Fruit fly (Drosophila melanogaster) whole organism: ENCODE results near the gene dikar.
A peak's percentile ranks its signal among the peaks of the same experiment; 100 is the strongest.

Source experiments
- CG8478 ChIP-seq: fragments of >200 bp; optimal IDR thresholded peaks from 2 replicates; lab custom pipeline; 2018; ENCODE audit warnings: inconsistent platforms
- Dll ChIP-seq: fragments of >200 bp; optimal IDR thresholded peaks from 2 replicates; lab custom pipeline; 2017
- EcR ChIP-seq, 2 experiments: fragments of >200 bp; optimal IDR thresholded peaks; 2 replicates each; lab custom pipeline; 2017; ENCODE audit warnings: missing biosample characterization in 2 of 2, missing genetic modification characterization in 2 of 2, missing genetic modification reagents in 2 of 2
- pan ChIP-seq: fragments of >200 bp; optimal IDR thresholded peaks from 2 replicates; lab custom pipeline; 2017
- psq ChIP-seq: fragments of >200 bp; optimal IDR thresholded peaks from 2 replicates; lab custom pipeline; 2017
- usp ChIP-seq: fragments of >200 bp; optimal IDR thresholded peaks from 2 replicates; lab custom pipeline; 2017; ENCODE audit warnings: missing biosample characterization, missing genetic modification characterization, mixed read lengths

The dikar gene

dm6 chr3L:6764535-6765187 is 21.7 kb upstream of the dikar start:
- TF ChIP-seq usp (no peak), Dll (lab: Kevin White, UChicago) (no peak), psq (lab: Kevin White, UChicago) (no peak), CG8478 (lab: Kevin White, UChicago) (no peak)

DNA sequence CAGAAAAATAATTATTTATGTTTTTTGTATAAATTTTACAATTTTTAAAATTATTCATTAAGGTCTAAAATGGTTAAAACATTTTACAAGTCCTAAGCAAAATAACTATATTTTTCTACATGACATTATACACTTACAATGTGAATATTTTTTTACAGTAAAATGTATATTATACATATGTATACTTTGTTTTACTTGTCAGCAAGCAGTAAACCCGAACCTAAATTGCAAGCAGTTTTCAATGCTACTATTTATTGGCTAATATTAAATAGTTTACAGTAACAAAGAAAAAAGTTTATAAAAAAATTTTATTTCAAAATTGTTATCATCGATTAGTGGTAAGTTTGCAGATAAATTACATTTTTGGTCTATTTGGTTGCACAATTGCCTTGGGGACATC is 20.9 kb upstream of the dikar start:
- no peak for TF ChIP-seq Dll (lab: Kevin White, UChicago)
- TF ChIP-seq CG8478 (lab: Kevin White, UChicago) = no peak
- TF ChIP-seq psq (lab: Kevin White, UChicago) = no peak
- no peak for TF ChIP-seq EcR (GFP tag; optimal IDR thresholded peaks at IDR 0.05; lab: Kevin White, UChicago)
- TF ChIP-seq pan (lab: Kevin White, UChicago) = no peak
- TF ChIP-seq usp = no peak

- TF ChIP-seq CG8478 (lab: Kevin White, UChicago) = no peak
- TF ChIP-seq usp = no peak
- no peak for TF ChIP-seq EcR (GFP tag; optimal IDR thresholded peaks at IDR 0.05; lab: Kevin White, UChicago)
- TF ChIP-seq Dll (lab: Kevin White, UChicago) = no peak
Measured at dm6 chr3L:6763146-6763545, 20.2 kb upstream of the dikar start, which contains the start of gene Rsph3. Rsph3 (minus strand) TSS chr3L:6763246.

- TF ChIP-seq usp (no peak), CG8478 (lab: Kevin White, UChicago) (no peak), EcR (GFP tag; optimal IDR thresholded peaks at IDR 0.05; lab: Kevin White, UChicago) (no peak), psq (lab: Kevin White, UChicago) (no peak), Dll (lab: Kevin White, UChicago) (no peak), pan (lab: Kevin White, UChicago) (no peak)
Measured at dm6 chr3L:6756197-6756736, 13.3 kb upstream of the dikar start, which contains the start of gene Ist1. Ist1 (minus strand) TSS chr3L:6756497.

DNA sequence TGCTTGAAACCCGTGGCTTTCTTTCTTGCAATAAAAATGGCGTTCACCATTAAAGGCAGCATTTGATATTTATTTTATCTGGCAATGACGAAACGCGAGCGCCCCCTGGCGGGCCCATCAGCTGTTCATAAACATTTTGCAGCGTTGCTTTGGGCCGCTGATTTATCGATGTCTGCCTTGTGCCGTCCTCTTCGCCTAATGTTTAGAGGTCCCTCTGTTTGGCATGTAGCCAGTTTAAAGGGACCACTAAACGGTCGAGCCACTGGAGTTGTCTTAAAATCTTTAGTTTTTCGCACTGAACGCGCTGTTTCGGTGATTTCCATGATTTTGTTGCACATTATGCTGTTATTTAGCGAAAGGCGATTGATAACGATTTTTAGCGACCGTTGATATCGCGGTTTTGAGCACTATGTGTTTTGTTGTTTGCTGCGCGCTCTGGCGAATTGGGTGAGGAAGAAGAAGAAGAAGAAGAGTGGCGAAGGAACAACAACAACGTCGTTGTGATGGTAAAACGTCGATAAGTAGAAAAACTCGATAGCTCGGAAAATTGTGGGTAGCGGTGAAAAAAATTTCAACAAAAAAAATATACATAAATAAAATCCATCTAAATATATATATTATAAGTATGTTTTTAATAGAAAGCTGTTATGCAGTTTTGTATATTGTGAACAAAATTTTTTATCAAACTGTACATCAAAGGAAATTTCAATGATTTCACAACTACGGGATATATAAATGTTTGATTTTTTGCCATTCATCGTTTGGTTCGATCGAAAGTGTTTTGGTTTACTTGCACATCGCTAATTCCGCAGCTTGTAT is 9.5 kb upstream of the dikar start, which contains the start of the genes velo and Sbds:
TSS of gene velo (minus strand) at position 475 of the 819 bp plus-strand sequence.
TSS of gene Sbds (plus strand) at position 636 of the 819 bp plus-strand sequence.
- TF ChIP-seq psq (lab: Kevin White, UChicago) (peak; percentile 22), CG8478 (lab: Kevin White, UChicago) (no peak)

dm6 chr3L:6750835-6751234 is 7.9 kb upstream of the dikar start:
- TF ChIP-seq psq (lab: Kevin White, UChicago) = no peak
- no peak for TF ChIP-seq CG8478 (lab: Kevin White, UChicago)
- no peak for TF ChIP-seq Dll (lab: Kevin White, UChicago)
- TF ChIP-seq usp = no peak
- TF ChIP-seq EcR (GFP tag; optimal IDR thresholded peaks at IDR 0.05; lab: Kevin White, UChicago) = no peak
- TF ChIP-seq pan (lab: Kevin White, UChicago) = no peak

DNA sequence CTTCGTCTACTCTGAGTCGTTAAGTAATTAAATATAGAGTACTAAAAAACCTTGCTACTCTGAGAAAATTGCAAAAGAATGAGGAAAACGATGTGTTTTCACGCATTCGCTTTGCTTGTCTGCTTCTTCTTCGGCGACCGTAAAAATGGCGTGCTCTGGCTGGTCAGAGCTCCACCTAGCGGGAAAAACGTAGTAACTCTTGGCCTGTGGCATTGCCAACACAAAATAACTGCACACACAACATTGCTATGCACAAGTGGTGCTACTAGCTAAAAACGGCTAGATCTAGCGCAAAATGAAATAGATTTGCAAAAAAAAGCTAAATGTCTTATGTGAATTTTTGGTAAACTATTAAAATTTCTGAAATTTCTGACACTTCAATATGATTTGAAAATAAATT is 4.2 kb upstream of the dikar start:
- TF ChIP-seq Dll (lab: Kevin White, UChicago) (no peak), psq (lab: Kevin White, UChicago) (no peak), CG8478 (lab: Kevin White, UChicago) (no peak), EcR (GFP tag; optimal IDR thresholded peaks at IDR 0.05; lab: Kevin White, UChicago) (no peak), usp (no peak), pan (lab: Kevin White, UChicago) (no peak)

dm6 chr3L:6743346-6744165 is 592 bp upstream of the dikar start:
- no peak for TF ChIP-seq usp
- peak; percentile 47 for TF ChIP-seq psq (lab: Kevin White, UChicago)

- peak; percentile 97 for TF ChIP-seq CG8478 (lab: Kevin White, UChicago)
- no peak for TF ChIP-seq psq (lab: Kevin White, UChicago)
- no peak for TF ChIP-seq usp
- no peak for TF ChIP-seq pan (lab: Kevin White, UChicago)
- TF ChIP-seq Dll (lab: Kevin White, UChicago) = peak; percentile 49
- no peak for TF ChIP-seq EcR (GFP tag; optimal IDR thresholded peaks at IDR 0.05; lab: Kevin White, UChicago)
Measured at dm6 chr3L:6742110-6742718, 750 bp downstream of the dikar start.

dm6 chr3L:6731077-6731476 is 11.9 kb downstream of the dikar start:
- TF ChIP-seq psq (lab: Kevin White, UChicago) (no peak), pan (lab: Kevin White, UChicago) (no peak), CG8478 (lab: Kevin White, UChicago) (no peak), EcR (GFP tag; optimal IDR thresholded peaks at IDR 0.05; lab: Kevin White, UChicago) (no peak), Dll (lab: Kevin White, UChicago) (no peak), usp (no peak)

dm6 chr3L:6724511-6724910 is 18.5 kb downstream of the dikar start:
- TF ChIP-seq usp (no peak), psq (lab: Kevin White, UChicago) (no peak), pan (lab: Kevin White, UChicago) (no peak), CG8478 (lab: Kevin White, UChicago) (no peak), Dll (lab: Kevin White, UChicago) (no peak), EcR (GFP tag; optimal IDR thresholded peaks at IDR 0.05; lab: Kevin White, UChicago) (no peak)
